Fruit fly (Drosophila melanogaster) whole organism, pupa: ENCODE data around the gene CG9593.
A peak's percentile ranks its signal among the peaks of the same experiment; 100 is the strongest.

Experiments used
- CG10348 ChIP-seq: fragments of 200-800 bp; sonication (Bioruptor generic); IDR thresholded peaks from 2 replicates; pipeline ENCODE4 v1.3.6; 2022; ENCODE audit warnings: missing biosample characterization, missing genetic modification characterization
- CG12605 ChIP-seq: fragments of 200-800 bp; sonication (Bioruptor generic); IDR thresholded peaks from 2 replicates; pipeline ENCODE4 v1.3.6; 2022; ENCODE audit warnings: missing biosample characterization, missing genetic modification characterization
- CG13204 ChIP-seq: fragments of 200-800 bp; sonication (Bioruptor generic); optimal IDR thresholded peaks from 2 replicates; lab custom pipeline; 2018; ENCODE audit warnings: missing biosample characterization, mild to moderate bottlenecking, missing genetic modification characterization, moderate library complexity
- CG14655 ChIP-seq: fragments of 200-800 bp; sonication (Bioruptor generic); optimal IDR thresholded peaks from 3 replicates; lab custom pipeline; 2017; ENCODE audit warnings: mild to moderate bottlenecking, missing biosample characterization, missing genetic modification reagents, missing genetic modification characterization
- CG15710 ChIP-seq: fragments of 200-800 bp; sonication (Bioruptor generic); optimal IDR thresholded peaks from 2 replicates; lab custom pipeline; 2018; ENCODE audit warnings: missing biosample characterization, mild to moderate bottlenecking, missing genetic modification characterization, moderate library complexity
- CG17806 ChIP-seq: fragments of 200-800 bp; sonication (Bioruptor generic); optimal IDR thresholded peaks from 2 replicates; lab custom pipeline; 2018; ENCODE audit warnings: missing biosample characterization, mild to moderate bottlenecking, missing genetic modification characterization, moderate library complexity
- CG32121 ChIP-seq: fragments of 200-800 bp; sonication (Bioruptor generic); IDR thresholded peaks from 2 replicates; pipeline ENCODE4 v1.3.6; 2022; ENCODE audit warnings: missing biosample characterization, missing genetic modification characterization
- CG34367 ChIP-seq: fragments of 200-800 bp; sonication (Bioruptor generic); optimal IDR thresholded peaks from 2 replicates; lab custom pipeline; 2018; ENCODE audit warnings: missing biosample characterization, mild to moderate bottlenecking, missing genetic modification characterization
- CG4496 ChIP-seq: fragments of 200-800 bp; sonication (Bioruptor generic); IDR thresholded peaks from 3 replicates; pipeline ENCODE4 v1.3.6; 2022; ENCODE audit warnings: missing biosample characterization, missing genetic modification characterization
- CG8159 ChIP-seq: fragments of 200-800 bp; sonication (Bioruptor generic); optimal IDR thresholded peaks from 3 replicates; lab custom pipeline; 2018; ENCODE audit warnings: missing biosample characterization, mild to moderate bottlenecking, missing genetic modification characterization, moderate library complexity
- CG8301 ChIP-seq: fragments of 200-800 bp; sonication (Bioruptor generic); optimal IDR thresholded peaks from 2 replicates; lab custom pipeline; 2018; ENCODE audit warnings: missing biosample characterization, mild to moderate bottlenecking, missing genetic modification characterization
- CG9948 ChIP-seq: fragments of 200-800 bp; sonication (Bioruptor generic); optimal IDR thresholded peaks from 2 replicates; lab custom pipeline; 2018; ENCODE audit warnings: missing biosample characterization, mild to moderate bottlenecking, missing genetic modification characterization, moderate library complexity
- D1 ChIP-seq: fragments of 200-800 bp; sonication (Bioruptor generic); optimal IDR thresholded peaks from 2 replicates; lab custom pipeline; 2018; ENCODE audit warnings: missing biosample characterization, mild to moderate bottlenecking, missing genetic modification characterization, moderate library complexity
- EcR ChIP-seq: fragments of 200-800 bp; sonication (Bioruptor generic); optimal IDR thresholded peaks from 3 replicates; lab custom pipeline; 2019; ENCODE audit warnings: missing biosample characterization, missing genetic modification characterization, mild to moderate bottlenecking, moderate library complexity, missing genetic modification reagents
- Ets98B ChIP-seq: fragments of 200-800 bp; sonication (Bioruptor generic); IDR thresholded peaks from 2 replicates; pipeline ENCODE4 v1.3.6; 2022; ENCODE audit warnings: missing biosample characterization, missing genetic modification characterization
- Pif1A ChIP-seq: fragments of 200-800 bp; sonication (Bioruptor generic); optimal IDR thresholded peaks from 3 replicates; lab custom pipeline; 2016; ENCODE audit warnings: missing biosample characterization, missing genetic modification characterization
- Pif1B ChIP-seq: fragments of 200-800 bp; sonication (Bioruptor generic); optimal IDR thresholded peaks from 3 replicates; lab custom pipeline; 2016; ENCODE audit warnings: missing biosample characterization, missing genetic modification characterization
- Snoo ChIP-seq: fragments of 200-800 bp; sonication (Bioruptor generic); optimal IDR thresholded peaks from 3 replicates; lab custom pipeline; 2017; ENCODE audit warnings: missing biosample characterization, mild to moderate bottlenecking, missing genetic modification characterization, inconsistent platforms
- fd96Ca ChIP-seq: fragments of 200-800 bp; sonication (Bioruptor generic); IDR thresholded peaks from 3 replicates; pipeline ENCODE4 v1.3.6; 2022; ENCODE audit warnings: missing biosample characterization, missing genetic modification characterization
- gl ChIP-seq: fragments of 200-800 bp; sonication (Bioruptor generic); optimal IDR thresholded peaks from 2 replicates; lab custom pipeline; 2018; ENCODE audit warnings: missing biosample characterization, mild to moderate bottlenecking, missing genetic modification characterization
- rn ChIP-seq: fragments of 200-800 bp; sonication (Bioruptor generic); IDR thresholded peaks from 2 replicates; pipeline ENCODE4 v1.3.6; 2022; ENCODE audit warnings: missing biosample characterization, missing genetic modification characterization

CG9593 gene

DNA sequence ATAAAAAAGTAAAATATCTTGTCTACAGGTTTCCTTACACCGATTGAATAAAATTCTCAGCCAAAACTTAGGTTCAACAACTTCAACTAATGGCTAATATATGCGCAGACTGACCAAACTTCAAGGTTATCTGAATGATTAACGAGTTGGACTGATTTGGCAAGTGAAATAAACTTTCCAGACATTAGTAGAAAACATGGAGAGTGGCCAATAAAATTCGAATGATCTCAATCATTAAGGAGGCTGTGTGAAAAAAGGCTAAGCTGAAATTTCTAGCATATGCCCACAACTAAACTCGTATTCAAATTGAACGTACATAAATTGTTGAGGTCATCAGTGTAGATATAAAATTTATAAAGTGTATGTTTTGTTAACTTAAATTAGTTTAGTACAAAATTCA is 22.6 kb upstream of the CG9593 start, which contains the start of gene CG5614:
TSS of gene CG5614 (plus strand) at position 301 of the 400 bp plus-strand sequence.
- no peak for TF ChIP-seq CG15710 (tag; lab: Kevin White, UChicago)
- no peak for TF ChIP-seq Pif1A
- TF ChIP-seq CG17806 (tag; lab: Kevin White, UChicago) = no peak
- no peak for TF ChIP-seq CG10348
- TF ChIP-seq CG12605 (GFP tag; lab: Robert Waterston, UW) = no peak
- TF ChIP-seq EcR = no peak
- no peak for TF ChIP-seq gl (tag; lab: Kevin White, UChicago)
- TF ChIP-seq Pif1B (GFP tag; lab: Kevin White, UChicago) = no peak
- TF ChIP-seq CG32121 (GFP tag; lab: Robert Waterston, UW) = no peak
- TF ChIP-seq CG8301 (tag; lab: Kevin White, UChicago) = no peak
- TF ChIP-seq fd96Ca (GFP tag; lab: Robert Waterston, UW) = no peak
- no peak for TF ChIP-seq CG34367
- TF ChIP-seq CG14655 (GFP tag; lab: Kevin White, UChicago) = no peak
- TF ChIP-seq, all 21 proteins: peak for 0

DNA sequence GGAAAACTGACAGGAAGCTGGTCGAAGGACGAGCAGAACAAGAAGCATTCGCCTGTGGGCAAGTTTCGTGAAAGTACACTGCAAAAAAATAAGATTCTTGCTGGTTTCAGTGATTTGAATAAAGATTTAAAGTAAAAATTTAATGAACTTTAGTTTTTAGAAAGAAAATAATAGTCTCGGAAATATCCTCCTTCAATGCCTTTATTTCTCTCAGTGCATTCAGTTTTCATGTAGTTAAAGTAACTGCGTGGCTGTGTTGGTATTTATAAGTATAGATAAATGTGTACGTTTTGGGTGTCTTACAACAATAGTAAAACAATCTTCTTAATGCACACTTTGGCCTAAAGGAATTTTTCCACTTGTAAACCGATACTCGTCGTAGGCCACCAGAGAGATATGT is 17.8 kb upstream of the CG9593 start:
- TF ChIP-seq CG14655 (GFP tag; lab: Kevin White, UChicago) = no peak
- no peak for TF ChIP-seq CG13204 (GFP tag; lab: Kevin White, UChicago)
- no peak for TF ChIP-seq D1 (tag; lab: Kevin White, UChicago)
- TF ChIP-seq CG12605 (GFP tag; lab: Robert Waterston, UW) = no peak
- TF ChIP-seq rn (GFP tag; lab: Robert Waterston, UW) = no peak
- no peak for TF ChIP-seq Ets98B
- TF ChIP-seq CG9948 (tag; lab: Kevin White, UChicago) = no peak
- no peak for TF ChIP-seq fd96Ca (GFP tag; lab: Robert Waterston, UW)
- TF ChIP-seq Pif1B (GFP tag; lab: Kevin White, UChicago) = no peak
- TF ChIP-seq CG17806 (tag; lab: Kevin White, UChicago) = no peak
- no peak for TF ChIP-seq Snoo (tag; lab: Kevin White, UChicago)
- TF ChIP-seq CG8301 (tag; lab: Kevin White, UChicago) = no peak
- TF ChIP-seq CG32121 (GFP tag; lab: Robert Waterston, UW) = no peak
- no peak for TF ChIP-seq CG34367
- no peak for TF ChIP-seq EcR

DNA sequence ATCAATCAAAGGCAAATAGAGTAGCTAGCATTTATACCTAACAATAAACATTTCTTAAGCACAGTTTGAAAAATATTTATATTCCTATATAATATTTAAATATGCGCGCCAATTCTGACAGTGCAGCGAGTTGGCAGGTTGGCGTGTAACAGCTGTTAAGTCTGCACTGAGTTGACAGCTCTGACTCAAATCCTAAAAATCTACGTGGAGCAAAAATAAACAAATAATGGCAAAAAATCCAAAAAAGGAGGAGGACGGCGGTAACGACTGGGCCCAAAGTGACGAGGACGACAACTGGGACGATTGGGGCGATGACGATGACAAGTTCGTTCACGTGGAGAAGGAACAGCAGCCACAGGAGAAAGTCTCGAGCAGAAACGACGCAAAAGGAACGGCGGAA is 15.5 kb upstream of the CG9593 start, which contains the start of gene CG9590:
TSS of gene CG9590 (plus strand) at position 166 of the 400 bp plus-strand sequence.
- no peak for TF ChIP-seq CG34367
- TF ChIP-seq Pif1B (GFP tag; lab: Kevin White, UChicago) = no peak
- no peak for TF ChIP-seq CG8159 (tag; lab: Kevin White, UChicago)
- TF ChIP-seq CG4496 (GFP tag; lab: Robert Waterston, UW) = no peak
- no peak for TF ChIP-seq CG17806 (tag; lab: Kevin White, UChicago)
- no peak for TF ChIP-seq CG15710 (tag; lab: Kevin White, UChicago)
- no peak for TF ChIP-seq CG8301 (tag; lab: Kevin White, UChicago)

DNA sequence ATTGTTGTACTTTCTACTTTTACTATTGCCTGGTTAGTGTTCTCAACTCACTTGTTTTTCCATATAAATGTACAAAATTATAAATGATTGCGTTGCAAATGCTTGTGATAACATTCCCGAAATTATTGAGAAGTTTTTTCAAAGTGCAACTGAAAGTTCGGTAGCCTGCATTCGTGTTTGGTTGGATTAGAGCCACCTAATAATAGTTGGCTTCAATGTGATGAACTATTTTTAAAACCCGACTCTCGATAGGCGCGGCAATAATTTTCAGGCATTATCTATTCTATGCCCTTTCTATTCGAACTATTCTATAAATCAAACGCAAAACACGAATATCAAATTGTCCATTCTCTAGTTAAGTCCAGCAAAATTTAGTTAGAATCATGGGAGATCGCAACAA is 13.9 kb upstream of the CG9593 start, which contains the start of gene Uros2:
TSS of gene Uros2 (plus strand) at position 301 of the 400 bp plus-strand sequence.
- TF ChIP-seq CG4496 (GFP tag; lab: Robert Waterston, UW) = no peak
- no peak for TF ChIP-seq Snoo (tag; lab: Kevin White, UChicago)
- no peak for TF ChIP-seq Ets98B
- TF ChIP-seq fd96Ca (GFP tag; lab: Robert Waterston, UW) = no peak
- TF ChIP-seq CG12605 (GFP tag; lab: Robert Waterston, UW) = no peak
- TF ChIP-seq CG9948 (tag; lab: Kevin White, UChicago) = no peak
- TF ChIP-seq CG8301 (tag; lab: Kevin White, UChicago) = no peak
- no peak for TF ChIP-seq CG34367
- TF ChIP-seq EcR = no peak
- no peak for TF ChIP-seq CG10348
- TF ChIP-seq, all 21 proteins: peak for 0

DNA sequence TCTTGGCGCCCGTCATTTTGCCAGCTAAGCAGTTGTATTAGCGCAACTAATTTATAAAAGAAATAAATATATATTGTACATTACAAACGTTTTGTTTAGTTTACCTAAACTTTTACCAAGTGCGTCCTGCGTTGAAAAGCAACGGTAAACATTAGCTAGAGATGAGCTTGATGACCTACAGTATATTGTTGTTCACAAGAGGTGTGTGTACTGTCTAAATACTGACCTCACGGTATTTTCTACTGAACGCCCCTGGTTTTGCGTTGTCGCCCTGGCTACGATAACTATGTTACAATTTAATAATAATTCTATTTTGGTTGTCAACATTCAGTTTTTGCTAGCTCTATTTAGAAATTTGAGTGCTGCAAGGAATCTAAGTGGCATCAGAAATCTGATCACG is 9.6 kb upstream of the CG9593 start, which contains the start of gene Acyp2:
TSS of gene Acyp2 (plus strand) at position 262 of the 400 bp plus-strand sequence.
- TF ChIP-seq rn (GFP tag; lab: Robert Waterston, UW) = no peak
- no peak for TF ChIP-seq CG15710 (tag; lab: Kevin White, UChicago)
- no peak for TF ChIP-seq Snoo (tag; lab: Kevin White, UChicago)
- TF ChIP-seq fd96Ca (GFP tag; lab: Robert Waterston, UW) = no peak
- no peak for TF ChIP-seq CG4496 (GFP tag; lab: Robert Waterston, UW)
- TF ChIP-seq CG34367 = no peak
- TF ChIP-seq CG14655 (GFP tag; lab: Kevin White, UChicago) = no peak
- no peak for TF ChIP-seq CG8159 (tag; lab: Kevin White, UChicago)
- no peak for TF ChIP-seq D1 (tag; lab: Kevin White, UChicago)
- TF ChIP-seq CG32121 (GFP tag; lab: Robert Waterston, UW) = no peak
- no peak for TF ChIP-seq Pif1B (GFP tag; lab: Kevin White, UChicago)
- TF ChIP-seq CG12605 (GFP tag; lab: Robert Waterston, UW) = no peak
- no peak for TF ChIP-seq CG8301 (tag; lab: Kevin White, UChicago)

DNA sequence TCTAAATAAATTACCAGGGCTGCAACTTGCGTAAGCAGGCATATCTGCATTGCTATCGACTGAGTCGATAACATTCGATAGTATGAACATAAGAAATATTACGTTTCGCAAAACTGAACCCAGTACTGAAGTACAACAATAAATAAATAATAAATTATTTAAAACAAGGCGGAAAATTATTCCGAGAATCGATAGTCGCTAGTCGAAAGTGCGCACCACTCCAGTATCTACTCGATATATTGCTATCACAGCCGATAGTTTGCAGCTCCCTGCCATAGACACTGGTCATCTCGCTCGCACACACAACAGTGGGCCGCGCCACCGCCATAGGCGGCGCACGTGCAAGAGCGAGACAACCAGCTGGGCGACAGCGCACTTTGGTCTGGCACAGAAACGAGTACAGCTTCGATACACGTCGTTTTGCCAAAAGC is 8.7 kb upstream of the CG9593 start, which contains the start of gene nsl1:
TSS of gene nsl1 (plus strand) at position 411 of the 431 bp plus-strand sequence.
- TF ChIP-seq Pif1A = no peak
- peak; percentile 31 for TF ChIP-seq CG15710 (tag; lab: Kevin White, UChicago)
- no peak for TF ChIP-seq CG13204 (GFP tag; lab: Kevin White, UChicago)
- TF ChIP-seq Ets98B = peak; percentile 51
- peak; percentile 58 for TF ChIP-seq Snoo (tag; lab: Kevin White, UChicago)
- 0 out of 2 replicates have a peak, but pooled peaks have one; percentile 22 for TF ChIP-seq CG12605 (GFP tag; lab: Robert Waterston, UW)
- TF ChIP-seq rn (GFP tag; lab: Robert Waterston, UW) = 0 out of 2 replicates have a peak, but pooled peaks have one; percentile 18
- TF ChIP-seq CG17806 (tag; lab: Kevin White, UChicago) = no peak
- no peak for TF ChIP-seq D1 (tag; lab: Kevin White, UChicago)
- no peak for TF ChIP-seq CG8301 (tag; lab: Kevin White, UChicago)
- TF ChIP-seq Pif1B (GFP tag; lab: Kevin White, UChicago) = peak; percentile 63
- TF ChIP-seq CG14655 (GFP tag; lab: Kevin White, UChicago) = no peak
- TF ChIP-seq CG10348 = no peak
- TF ChIP-seq gl (tag; lab: Kevin White, UChicago) = peak; percentile 56
- peak; percentile 72; the same call in 2 of the 3 replicates for TF ChIP-seq CG4496 (GFP tag; lab: Robert Waterston, UW)
- TF ChIP-seq EcR = no peak
- TF ChIP-seq CG32121 (GFP tag; lab: Robert Waterston, UW) = no peak
- no peak for TF ChIP-seq CG9948 (tag; lab: Kevin White, UChicago)
- TF ChIP-seq fd96Ca (GFP tag; lab: Robert Waterston, UW) = peak; percentile 39; the same call in 1 of the 3 replicates
- peak; percentile 34 for TF ChIP-seq CG8159 (tag; lab: Kevin White, UChicago)
- TF ChIP-seq CG34367 = peak; percentile 4
